Worm (Caenorhabditis elegans) whole organism, L4 larva: Measurements from ENCODE around the gene nhr-175.

Source experiments
- ZK546.5 ChIP-seq, 2 experiments: sonication (generic microtip); optimal IDR thresholded peaks; 2 replicates each; lab custom pipeline; 2017; ENCODE audit warnings: missing biosample characterization in 2 of 2, missing genetic modification characterization in 2 of 2
- aha-1 ChIP-seq: fragments of 150-350 bp; peaks from one replicate; lab custom pipeline; 2014; ENCODE audit warnings: missing biosample characterization, missing genetic modification characterization
- ama-1 ChIP-seq: fragments of 150-350 bp; optimal IDR thresholded peaks from 2 replicates; lab custom pipeline; 2014; ENCODE audit warnings: inconsistent platforms, mixed read lengths
- daf-16 ChIP-seq, 3 experiments: sonication (generic microtip); optimal IDR thresholded peaks; 2 replicates each; lab custom pipeline; 2016 to 2017; ENCODE audit warnings: missing genetic modification characterization in 3 of 3, missing genetic modification reagents in 3 of 3, mild to moderate bottlenecking in 2 of 3, missing compliant biosample characterization in 2 of 3, missing biosample characterization in 1 of 3, moderate library complexity in 1 of 3
- dmd-6 ChIP-seq: fragments of 200-800 bp; sonication (Bioruptor generic); IDR thresholded peaks from 2 replicates; pipeline ENCODE4 v1.3.6; 2022; ENCODE audit warnings: missing genetic modification reagents, missing genetic modification characterization, missing compliant biosample characterization
- hlh-30 ChIP-seq: sonication (generic microtip); optimal IDR thresholded peaks from 2 replicates; lab custom pipeline; 2017; ENCODE audit warnings: antibody characterized with exemption, mild to moderate bottlenecking, missing genetic modification characterization, missing compliant biosample characterization; ENCODE audit not compliant: insufficient read depth
- lin-38 ChIP-seq: fragments of 200-800 bp; sonication (Bioruptor generic); IDR thresholded peaks from 2 replicates; pipeline ENCODE4 v1.3.6; 2022; ENCODE audit warnings: missing genetic modification reagents, missing genetic modification characterization, missing compliant biosample characterization
- pha-4 ChIP-seq, 2 experiments: fragments of 150-350 bp in 1 of 2; fragments of 200-800 bp in 1 of 2; sonication (Bioruptor generic) in 1 of 2; IDR thresholded peaks in 1 of 2; optimal IDR thresholded peaks in 1 of 2; 2 replicates each; pipeline versions ENCODE4 v1.3.6 to Lab custom; 2014 to 2022; ENCODE audit warnings: missing genetic modification characterization in 2 of 2, missing genetic modification reagents in 2 of 2, missing biosample characterization in 1 of 2, missing compliant biosample characterization in 1 of 2
- pqm-1 ChIP-seq: sonication (generic microtip); optimal IDR thresholded peaks from 2 replicates; lab custom pipeline; 2017; ENCODE audit warnings: missing biosample characterization, missing genetic modification characterization
- set-16 ChIP-seq: fragments of 200-800 bp; sonication (Bioruptor generic); IDR thresholded peaks from 2 replicates; pipeline ENCODE4 v1.3.6; 2022; ENCODE audit warnings: missing genetic modification reagents, missing genetic modification characterization, missing compliant biosample characterization
- unc-39 ChIP-seq: sonication (generic microtip); optimal IDR thresholded peaks from 2 replicates; lab custom pipeline; 2017; ENCODE audit warnings: missing biosample characterization, missing genetic modification characterization
- zag-1 ChIP-seq: fragments of 150-350 bp; optimal IDR thresholded peaks from 2 replicates; lab custom pipeline; 2014; ENCODE audit warnings: missing biosample characterization, missing genetic modification characterization
- ztf-11 ChIP-seq: fragments of 150-350 bp; optimal IDR thresholded peaks from 2 replicates; lab custom pipeline; 2014; ENCODE audit warnings: missing biosample characterization, missing genetic modification characterization

ce11 chrV:13879241-13879640 is 12.8 kb downstream of the nhr-175 start, which contains the start of gene lbp-7:
- no peak for TF ChIP-seq daf-16 (GFP tag; optimal IDR thresholded peaks at IDR 0.05; lab: Kevin White, UChicago)
- TF ChIP-seq daf-16 (tag; optimal IDR thresholded peaks at IDR 0.05; lab: Kevin White, UChicago), result peak; percentile 79
- TF ChIP-seq lin-38 (GFP tag; lab: Robert Waterston, UW), result no peak
- no peak for TF ChIP-seq set-16
- no peak for TF ChIP-seq ama-1 (lab: Kevin White, UChicago)
- peak; percentile 70 for TF ChIP-seq pqm-1 (tag; lab: Kevin White, UChicago)
- TF ChIP-seq ztf-11 (tag; lab: Kevin White, UChicago), result no peak
- TF ChIP-seq aha-1, result peak; percentile 31
- no peak for TF ChIP-seq hlh-30
- no peak for TF ChIP-seq unc-39 (tag; lab: Kevin White, UChicago)
- TF ChIP-seq pha-4 (GFP tag; IDR thresholded peaks at IDR 0.05; lab: Robert Waterston, UW), result no peak
- no peak for TF ChIP-seq pha-4 (tag; optimal IDR thresholded peaks at IDR 0.05; lab: Kevin White, UChicago)
- TF ChIP-seq ZK546.5 (tag; optimal IDR thresholded peaks at IDR 0.05; lab: Kevin White, UChicago), result no peak
- no peak for TF ChIP-seq zag-1
- TF ChIP-seq dmd-6, result peak; percentile 81
